Worm (Caenorhabditis elegans): ENCODE measurements around the gene cblc-1.
A peak's percentile ranks its signal among the peaks of the same experiment; 100 is the strongest.

cblc-1 gene

ce11 chrII:4945695-4946094 is 4.7 kb upstream of the cblc-1 start, which contains the start of the genes gldi-11 and ZK546.2:
Gene gldi-11 (minus strand): TSS chrII:4945789.
Gene ZK546.2 (plus strand): TSS chrII:4946027.
- TF ChIP-seq pag-3 (tag; optimal IDR thresholded peaks at IDR 0.05; ENCODE audit: borderline replicate concordance, insufficient read depth) (no peak), lin-35 (GFP tag; optimal IDR thresholded peaks at IDR 0.05) (peak in 1 of 2 experiments; percentile 31), mep-1 (tag; optimal IDR thresholded peaks at IDR 0.05) (no peak), C16A3.4 (tag; optimal IDR thresholded peaks at IDR 0.05) (no peak), egl-27 (tag; optimal IDR thresholded peaks at IDR 0.05) (no peak), xbp-1 (tag; optimal IDR thresholded peaks at IDR 0.05) (no peak), dsc-1 (tag; optimal IDR thresholded peaks at IDR 0.05) (no peak), sptf-1 (tag; optimal IDR thresholded peaks at IDR 0.05) (no peak), lsy-2 (tag; optimal IDR thresholded peaks at IDR 0.05) (peak in 1 of 2 experiments; percentile 46), elt-2 (tag; optimal IDR thresholded peaks at IDR 0.05) (peak; percentile 1), F16B12.6 (tag; optimal IDR thresholded peaks at IDR 0.05) (peak; percentile 11), dpl-1 (GFP tag; optimal IDR thresholded peaks at IDR 0.05) (peak in 1 of 3 experiments; percentile 14), skn-1 (tag; optimal IDR thresholded peaks at IDR 0.05) (peak; percentile 5), nhr-90 (tag; optimal IDR thresholded peaks at IDR 0.05; ENCODE audit: poor library complexity) (peak; percentile 1), efl-1 (optimal IDR thresholded peaks at IDR 0.05) (no peak), efl-1 (GFP tag; optimal IDR thresholded peaks at IDR 0.05 in 1 of 2) (peak in 1 of 2 experiments; percentile 89)

ce11 chrII:4943849-4944248 is 2.9 kb upstream of the cblc-1 start, which contains the start of gene mdt-4:
Gene mdt-4 (minus strand): TSS chrII:4943949.
- TF ChIP-seq fkh-10 (GFP tag; optimal IDR thresholded peaks at IDR 0.05), result no peak

ce11 chrII:4942829-4943228 is 1.9 kb upstream of the cblc-1 start:
- TF ChIP-seq lin-14 (GFP tag; optimal IDR thresholded peaks at IDR 0.05) (no peak), nhr-90 (tag; optimal IDR thresholded peaks at IDR 0.05; ENCODE audit: poor library complexity) (no peak), elt-3 (tag; optimal IDR thresholded peaks at IDR 0.05) (peak in 1 of 6 experiments; percentile 32), tlp-1 (tag; optimal IDR thresholded peaks at IDR 0.05) (peak; percentile 83), elt-2 (tag; optimal IDR thresholded peaks at IDR 0.05) (peak; percentile 94)

- TF ChIP-seq swsn-7 (tag; optimal IDR thresholded peaks at IDR 0.05) (peak; percentile 39), blmp-1 (tag; optimal IDR thresholded peaks at IDR 0.05) (no peak), sptf-1 (tag; optimal IDR thresholded peaks at IDR 0.05) (no peak), nhr-20 (tag; optimal IDR thresholded peaks at IDR 0.05) (peak; percentile 40), tbx-2 (tag; optimal IDR thresholded peaks at IDR 0.05) (peak; percentile 45), lin-14 (GFP tag; optimal IDR thresholded peaks at IDR 0.05) (peak; percentile 25), Y116A8C.19 (tag; optimal IDR thresholded peaks at IDR 0.05; ENCODE audit: borderline replicate concordance) (no peak), xbp-1 (tag; optimal IDR thresholded peaks at IDR 0.05) (peak; percentile 44), lir-3 (tag; optimal IDR thresholded peaks at IDR 0.05; ENCODE audit: poor library complexity) (peak; percentile 36), mep-1 (tag; optimal IDR thresholded peaks at IDR 0.05) (peak; percentile 43), elt-3 (tag; optimal IDR thresholded peaks at IDR 0.05) (peak in 2 of 6 experiments; percentile 12 to 50), C16A3.4 (tag; optimal IDR thresholded peaks at IDR 0.05) (peak; percentile 72), hlh-4 (tag; optimal IDR thresholded peaks at IDR 0.05) (no peak), alr-1 (tag; optimal IDR thresholded peaks at IDR 0.05; ENCODE audit: borderline replicate concordance) (no peak), rnt-1 (tag; optimal IDR thresholded peaks at IDR 0.05) (peak; percentile 74), dsc-1 (tag; optimal IDR thresholded peaks at IDR 0.05) (peak; percentile 31), ceh-82 (tag; optimal IDR thresholded peaks at IDR 0.05) (peak in 2 of 3 experiments; percentile 16 to 23), efl-1 (optimal IDR thresholded peaks at IDR 0.05) (peak; percentile 45 to 52), efl-1 (GFP tag; optimal IDR thresholded peaks at IDR 0.05 in 1 of 2) (peak; percentile 23 to 96), dpl-1 (GFP tag; optimal IDR thresholded peaks at IDR 0.05) (peak in 2 of 3 experiments; percentile 6 to 36), isw-1 (GFP tag; IDR thresholded peaks at IDR 0.05) (no peak), lin-15B (tag; optimal IDR thresholded peaks at IDR 0.05) (no peak), snu-23 (GFP tag; optimal IDR thresholded peaks at IDR 0.05) (peak; percentile 66), nhr-19 (GFP tag; conservative IDR thresholded peaks at IDR 0.05) (peak; percentile 57), ama-1 (optimal IDR thresholded peaks at IDR 0.05) (peak; percentile 62), nhr-77 (tag; optimal IDR thresholded peaks at IDR 0.05) (peak; percentile 54), jun-1 (tag; optimal IDR thresholded peaks at IDR 0.05) (no peak), zip-4 (GFP tag; optimal IDR thresholded peaks at IDR 0.05) (peak; percentile 23), nhr-85 (tag) (peak; percentile 63), lin-35 (GFP tag; optimal IDR thresholded peaks at IDR 0.05) (peak; percentile 14 to 62), nhr-71 (tag; optimal IDR thresholded peaks at IDR 0.05) (peak; percentile 57), mdl-1 (tag; optimal IDR thresholded peaks at IDR 0.05) (peak in 1 of 2 experiments; percentile 64), efl-3 (GFP tag; optimal IDR thresholded peaks at IDR 0.05) (peak; percentile 31), lsy-2 (tag; optimal IDR thresholded peaks at IDR 0.05) (peak; percentile 6 to 28), skn-1 (tag; optimal IDR thresholded peaks at IDR 0.05) (peak; percentile 8), nhr-90 (tag; optimal IDR thresholded peaks at IDR 0.05; ENCODE audit: poor library complexity) (peak; percentile 55), nhr-47 (tag; optimal IDR thresholded peaks at IDR 0.05) (peak; percentile 61)
Observed at ce11 chrII:4942397-4942796, 1.4 kb upstream of the cblc-1 start.

All from whole organism, L1 larva.